Fruit fly (Drosophila melanogaster) Kc167 (cell line): ENCODE data around the gene ctrip.

Experiments used
- Myc ChIP-seq: fragments of >200 bp; optimal IDR thresholded peaks from 2 replicates; lab custom pipeline; 2017; ENCODE audit warnings: missing external identifiers
- Sin3A ChIP-seq: fragments of >200 bp; optimal IDR thresholded peaks from 2 replicates; lab custom pipeline; 2018; ENCODE audit warnings: missing external identifiers
- h ChIP-seq: fragments of >200 bp; optimal IDR thresholded peaks from 3 replicates; lab custom pipeline; 2018; ENCODE audit warnings: missing external identifiers
- insv ChIP-seq: fragments of >200 bp; optimal IDR thresholded peaks from 3 replicates; lab custom pipeline; 2018; ENCODE audit warnings: missing external identifiers
- psq ChIP-seq: fragments of >200 bp; optimal IDR thresholded peaks from 2 replicates; lab custom pipeline; 2017; ENCODE audit warnings: missing external identifiers
- ttk ChIP-seq: sonication (Bioruptor generic); optimal IDR thresholded peaks from 2 replicates; lab custom pipeline; 2017; ENCODE audit warnings: missing external identifiers

ctrip gene

dm6 chr3R:4845353-4845752, 33.5 kb upstream of the ctrip start:
- TF ChIP-seq h (lab: Kevin White, UChicago), result no peak
- no peak for TF ChIP-seq Sin3A (lab: Kevin White, UChicago)
- TF ChIP-seq Myc (lab: Kevin White, UChicago), result no peak
- TF ChIP-seq psq (lab: Kevin White, UChicago), result no peak
- TF ChIP-seq ttk (lab: Kevin White, UChicago), result no peak
- TF ChIP-seq insv (lab: Kevin White, UChicago), result no peak

- no peak for TF ChIP-seq Sin3A (lab: Kevin White, UChicago)
- TF ChIP-seq ttk (lab: Kevin White, UChicago), result no peak
- no peak for TF ChIP-seq psq (lab: Kevin White, UChicago)
- TF ChIP-seq h (lab: Kevin White, UChicago), result no peak
- TF ChIP-seq Myc (lab: Kevin White, UChicago), result no peak
- no peak for TF ChIP-seq insv (lab: Kevin White, UChicago)
Observed at dm6 chr3R:4842958-4843357, 31.1 kb upstream of the ctrip start.

dm6 chr3R:4840757-4841156, 28.9 kb upstream of the ctrip start:
- no peak for TF ChIP-seq insv (lab: Kevin White, UChicago)
- no peak for TF ChIP-seq Sin3A (lab: Kevin White, UChicago)
- TF ChIP-seq psq (lab: Kevin White, UChicago), result no peak
- TF ChIP-seq h (lab: Kevin White, UChicago), result no peak
- TF ChIP-seq Myc (lab: Kevin White, UChicago), result no peak
- no peak for TF ChIP-seq ttk (lab: Kevin White, UChicago)

- TF ChIP-seq Myc (lab: Kevin White, UChicago), result no peak
- TF ChIP-seq Sin3A (lab: Kevin White, UChicago), result no peak
- no peak for TF ChIP-seq psq (lab: Kevin White, UChicago)
- TF ChIP-seq ttk (lab: Kevin White, UChicago), result no peak
- no peak for TF ChIP-seq insv (lab: Kevin White, UChicago)
- TF ChIP-seq h (lab: Kevin White, UChicago), result no peak
Observed at dm6 chr3R:4835315-4835714, 23.4 kb upstream of the ctrip start.

- TF ChIP-seq h (lab: Kevin White, UChicago) (no peak), Sin3A (lab: Kevin White, UChicago) (no peak), ttk (lab: Kevin White, UChicago) (no peak), Myc (lab: Kevin White, UChicago) (no peak)
Observed at dm6 chr3R:4833636-4834035, 21.7 kb upstream of the ctrip start.

dm6 chr3R:4831197-4831596, 19.3 kb upstream of the ctrip start, which contains the start of gene CG14659:
TSS of gene CG14659 (minus strand) at chr3R:4831297.
- TF ChIP-seq h (lab: Kevin White, UChicago) (no peak), Myc (lab: Kevin White, UChicago) (no peak), insv (lab: Kevin White, UChicago) (no peak), psq (lab: Kevin White, UChicago) (no peak), Sin3A (lab: Kevin White, UChicago) (no peak), ttk (lab: Kevin White, UChicago) (no peak)

- no peak for TF ChIP-seq Sin3A (lab: Kevin White, UChicago)
- no peak for TF ChIP-seq h (lab: Kevin White, UChicago)
- no peak for TF ChIP-seq insv (lab: Kevin White, UChicago)
- no peak for TF ChIP-seq psq (lab: Kevin White, UChicago)
- TF ChIP-seq ttk (lab: Kevin White, UChicago), result no peak
- TF ChIP-seq Myc (lab: Kevin White, UChicago), result no peak
Observed at dm6 chr3R:4830413-4830812, 18.5 kb upstream of the ctrip start, which contains the start of gene CG14658. TSS of gene CG14658 (minus strand) at chr3R:4830513.

dm6 chr3R:4825188-4825587, 13.3 kb upstream of the ctrip start:
- TF ChIP-seq ttk (lab: Kevin White, UChicago) (no peak), psq (lab: Kevin White, UChicago) (no peak)

- TF ChIP-seq psq (lab: Kevin White, UChicago) (no peak), ttk (lab: Kevin White, UChicago) (no peak), h (lab: Kevin White, UChicago) (no peak), insv (lab: Kevin White, UChicago) (no peak), Sin3A (lab: Kevin White, UChicago) (no peak), Myc (lab: Kevin White, UChicago) (no peak)
Observed at dm6 chr3R:4821098-4821605, 9.3 kb upstream of the ctrip start, which contains the start of gene CG14657. TSS of gene CG14657 (minus strand) at chr3R:4821432.

- TF ChIP-seq Sin3A (lab: Kevin White, UChicago), result no peak
- no peak for TF ChIP-seq psq (lab: Kevin White, UChicago)
- TF ChIP-seq Myc (lab: Kevin White, UChicago), result no peak
- no peak for TF ChIP-seq ttk (lab: Kevin White, UChicago)
- TF ChIP-seq insv (lab: Kevin White, UChicago), result no peak
- TF ChIP-seq h (lab: Kevin White, UChicago), result no peak
Observed at dm6 chr3R:4816018-4816417, 4.1 kb upstream of the ctrip start, which contains the start of gene BBS5. TSS of gene BBS5 (plus strand) at chr3R:4816318.

- TF ChIP-seq Sin3A (lab: Kevin White, UChicago) (no peak), ttk (lab: Kevin White, UChicago) (no peak), h (lab: Kevin White, UChicago) (no peak), Myc (lab: Kevin White, UChicago) (no peak), insv (lab: Kevin White, UChicago) (no peak), psq (lab: Kevin White, UChicago) (no peak)
Observed at dm6 chr3R:4814677-4815076, 2.8 kb upstream of the ctrip start.

- TF ChIP-seq Myc (lab: Kevin White, UChicago) (no peak), Sin3A (lab: Kevin White, UChicago) (no peak), insv (lab: Kevin White, UChicago) (no peak), psq (lab: Kevin White, UChicago) (no peak), ttk (lab: Kevin White, UChicago) (no peak), h (lab: Kevin White, UChicago) (no peak)
Observed at dm6 chr3R:4813172-4813716, 1.3 kb upstream of the ctrip start.
